Worm (Caenorhabditis elegans) whole organism, L4 larva: ENCODE results near the gene C04H5.7.

Experiments
- F44E2.7 ChIP-seq: fragments of 200-800 bp; sonication (Bioruptor generic); IDR thresholded peaks from 2 replicates; pipeline ENCODE4 v2.1.2; 2022; ENCODE audit warnings: missing genetic modification characterization, missing compliant biosample characterization
- dmd-6 ChIP-seq: fragments of 200-800 bp; sonication (Bioruptor generic); IDR thresholded peaks from 2 replicates; pipeline ENCODE4 v1.3.6; 2022; ENCODE audit warnings: missing genetic modification reagents, missing genetic modification characterization, missing compliant biosample characterization
- lir-3 ChIP-seq: sonication (generic microtip); optimal IDR thresholded peaks from 2 replicates; lab custom pipeline; 2016; ENCODE audit warnings: mild to moderate bottlenecking, missing genetic modification characterization, missing compliant biosample characterization
- nhr-237 ChIP-seq: sonication (generic microtip); optimal IDR thresholded peaks from 2 replicates; lab custom pipeline; 2017; ENCODE audit warnings: missing biosample characterization, missing genetic modification characterization
- nhr-76 ChIP-seq: fragments of 150-350 bp; optimal IDR thresholded peaks from 2 replicates; lab custom pipeline; 2014; ENCODE audit warnings: missing biosample characterization, missing genetic modification characterization

- no peak for TF ChIP-seq dmd-6 (GFP tag; lab: Robert Waterston, UW)
- no peak for TF ChIP-seq F44E2.7 (GFP tag; lab: Robert Waterston, UW)
- TF ChIP-seq nhr-76 (tag; lab: Kevin White, UChicago), result no peak
- no peak for TF ChIP-seq lir-3
- no peak for TF ChIP-seq nhr-237 (tag; lab: Kevin White, UChicago)
Measured at ce11 chrII:14501447-14501846, 36.3 kb upstream of the C04H5.7 start, which contains the start of gene K10H10.5.
